Worm (Caenorhabditis elegans): Measurements from ENCODE around the gene him-5.

DNA sequence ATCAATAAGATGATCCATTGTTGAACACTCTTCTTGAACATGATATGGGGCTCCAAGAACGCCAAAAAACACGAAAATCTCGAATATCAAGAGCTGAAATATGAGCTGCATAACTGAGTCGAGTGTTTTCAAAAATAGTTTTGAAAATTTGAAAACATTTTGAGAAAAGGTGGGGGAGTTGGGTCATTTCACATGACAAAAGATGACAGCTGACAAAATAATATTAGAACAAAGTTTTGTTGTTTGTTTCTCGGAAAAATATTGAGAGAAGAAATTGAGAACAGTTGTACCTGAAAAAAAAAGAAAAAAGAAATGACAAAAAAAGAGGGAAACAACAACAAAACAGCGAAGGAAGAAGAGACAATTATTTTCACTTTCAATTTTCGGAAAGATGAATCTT lies 8.3 kb downstream of the him-5 start, which contains the start of the genes D1086.2 and D1086.1:
- no peak for TF ChIP-seq ZK337.2 (GFP tag; IDR thresholded peaks at IDR 0.05)
- peak; percentile 39 for TF ChIP-seq aha-1 (tag)
- no peak for TF ChIP-seq nhr-48 (tag; optimal IDR thresholded peaks at IDR 0.05)
- no peak for TF ChIP-seq F37D6.2 (tag; optimal IDR thresholded peaks at IDR 0.05)
- no peak for TF ChIP-seq nhr-11 (tag; optimal IDR thresholded peaks at IDR 0.05)
- TF ChIP-seq ces-1 (GFP tag; optimal IDR thresholded peaks at IDR 0.05), result no peak
- no peak for TF ChIP-seq jun-1 (tag; optimal IDR thresholded peaks at IDR 0.05)
- TF ChIP-seq nhr-237 (tag; optimal IDR thresholded peaks at IDR 0.05), result no peak
